Worm (Caenorhabditis elegans) whole organism, L2 larva: ENCODE results near the gene W08E12.5.

Experiments
- C34F6.9 ChIP-seq: fragments of 150-350 bp; optimal IDR thresholded peaks from 2 replicates; lab custom pipeline; 2014; ENCODE audit warnings: missing biosample characterization, missing genetic modification characterization
- F13H6.1 ChIP-seq: sonication (generic microtip); optimal IDR thresholded peaks from 2 replicates; lab custom pipeline; 2016; ENCODE audit warnings: missing genetic modification characterization, missing compliant biosample characterization
- R02D3.7 ChIP-seq: fragments of 150-350 bp; optimal IDR thresholded peaks from 2 replicates; lab custom pipeline; 2014; ENCODE audit warnings: missing biosample characterization, missing genetic modification characterization
- Y55F3AM.14 ChIP-seq: fragments of 200-800 bp; sonication (Bioruptor generic); optimal IDR thresholded peaks from 2 replicates; lab custom pipeline; 2018; ENCODE audit warnings: mild to moderate bottlenecking, missing genetic modification characterization, missing compliant biosample characterization
- ZK546.5 ChIP-seq: sonication (generic microtip); optimal IDR thresholded peaks from 2 replicates; lab custom pipeline; 2017; ENCODE audit warnings: missing biosample characterization, missing genetic modification characterization
- alr-1 ChIP-seq: fragments of 150-350 bp; optimal IDR thresholded peaks from 2 replicates; lab custom pipeline; 2014; ENCODE audit warnings: missing biosample characterization, missing genetic modification characterization
- aly-2 ChIP-seq: fragments of 150-350 bp; optimal IDR thresholded peaks from 2 replicates; lab custom pipeline; 2014; ENCODE audit warnings: missing biosample characterization, missing genetic modification characterization
- ama-1 ChIP-seq: fragments of 150-350 bp; optimal IDR thresholded peaks from 2 replicates; lab custom pipeline; 2018; ENCODE audit warnings: inconsistent platforms
- blmp-1 ChIP-seq: sonication (generic microtip); optimal IDR thresholded peaks from 2 replicates; lab custom pipeline; 2017; ENCODE audit warnings: missing genetic modification characterization, mild to moderate bottlenecking, missing compliant biosample characterization, antibody characterized with exemption, moderate library complexity; ENCODE audit not compliant: insufficient read depth
- ceh-16 ChIP-seq: fragments of 150-350 bp; optimal IDR thresholded peaks from 2 replicates; lab custom pipeline; 2014; ENCODE audit warnings: missing biosample characterization, missing genetic modification characterization
- ceh-82 ChIP-seq: fragments of 150-350 bp; optimal IDR thresholded peaks from 2 replicates; lab custom pipeline; 2014; ENCODE audit warnings: missing biosample characterization, missing genetic modification characterization
- crh-2 ChIP-seq: sonication (generic microtip); optimal IDR thresholded peaks from 2 replicates; lab custom pipeline; 2017; ENCODE audit warnings: missing biosample characterization, missing genetic modification characterization
- dmd-4 ChIP-seq: sonication (generic microtip); optimal IDR thresholded peaks from 2 replicates; lab custom pipeline; 2017; ENCODE audit warnings: missing biosample characterization, missing genetic modification characterization
- egl-27 ChIP-seq: sonication (generic microtip); optimal IDR thresholded peaks from 3 replicates; lab custom pipeline; 2017; ENCODE audit warnings: missing biosample characterization, missing genetic modification reagents, missing genetic modification characterization
- elt-1 ChIP-seq: fragments of 150-350 bp; optimal IDR thresholded peaks from 2 replicates; lab custom pipeline; 2014; ENCODE audit warnings: missing biosample characterization, missing genetic modification characterization
- elt-3 ChIP-seq: sonication (generic microtip); optimal IDR thresholded peaks from 2 replicates; lab custom pipeline; 2017; ENCODE audit warnings: missing biosample characterization, missing genetic modification characterization
- fos-1 ChIP-seq: fragments of 150-350 bp; optimal IDR thresholded peaks from 2 replicates; lab custom pipeline; 2014; ENCODE audit warnings: missing biosample characterization, missing genetic modification characterization
- gmeb-1 ChIP-seq: fragments of 150-350 bp; optimal IDR thresholded peaks from 2 replicates; lab custom pipeline; 2014; ENCODE audit warnings: missing biosample characterization, missing genetic modification characterization
- lin-11 ChIP-seq: fragments of 150-350 bp; sonication (generic microtip); optimal IDR thresholded peaks from 2 replicates; lab custom pipeline; 2014; ENCODE audit warnings: missing biosample characterization, missing genetic modification characterization, inconsistent platforms, mixed read lengths
- lin-13 ChIP-seq: fragments of 150-350 bp; optimal IDR thresholded peaks from 2 replicates; lab custom pipeline; 2014; ENCODE audit warnings: missing biosample characterization, missing genetic modification reagents, missing genetic modification characterization
- lin-39 ChIP-seq: fragments of 150-350 bp; optimal IDR thresholded peaks from 2 replicates; lab custom pipeline; 2014; ENCODE audit warnings: missing biosample characterization, missing genetic modification reagents, missing genetic modification characterization
- lsy-2 ChIP-seq, 2 experiments: fragments of 150-350 bp in 1 of 2; sonication (generic microtip) in 1 of 2; optimal IDR thresholded peaks; 2 replicates each; lab custom pipeline; 2014 to 2017; ENCODE audit warnings: missing biosample characterization in 2 of 2, missing genetic modification characterization in 2 of 2
- mab-5 ChIP-seq: fragments of 150-350 bp; optimal IDR thresholded peaks from 2 replicates; lab custom pipeline; 2014; ENCODE audit warnings: missing biosample characterization, missing genetic modification characterization
- mbf-1 ChIP-seq: sonication (generic microtip); optimal IDR thresholded peaks from 2 replicates; lab custom pipeline; 2017; ENCODE audit warnings: missing biosample characterization, missing genetic modification characterization
- mdl-1 ChIP-seq, 2 experiments: fragments of 150-350 bp in 1 of 2; sonication (generic microtip) in 1 of 2; optimal IDR thresholded peaks; 2 replicates each; lab custom pipeline; 2017; ENCODE audit warnings: missing biosample characterization in 2 of 2, missing genetic modification characterization in 2 of 2
- nhr-10 ChIP-seq: sonication (generic microtip); optimal IDR thresholded peaks from 2 replicates; lab custom pipeline; 2017; ENCODE audit warnings: missing biosample characterization, missing genetic modification characterization
- nhr-11 ChIP-seq: fragments of 150-350 bp; optimal IDR thresholded peaks from 2 replicates; lab custom pipeline; 2014; ENCODE audit warnings: missing biosample characterization, missing genetic modification characterization
- nhr-12 ChIP-seq: fragments of 150-350 bp; optimal IDR thresholded peaks from 2 replicates; lab custom pipeline; 2014; ENCODE audit warnings: missing biosample characterization, missing genetic modification characterization
- nhr-129 ChIP-seq: fragments of 150-350 bp; optimal IDR thresholded peaks from 2 replicates; lab custom pipeline; 2014; ENCODE audit warnings: missing biosample characterization, missing genetic modification characterization
- nhr-21 ChIP-seq: fragments of 150-350 bp; optimal IDR thresholded peaks from 2 replicates; lab custom pipeline; 2014; ENCODE audit warnings: missing biosample characterization, missing genetic modification characterization
- nhr-23 ChIP-seq: fragments of 150-350 bp; optimal IDR thresholded peaks from 2 replicates; lab custom pipeline; 2014; ENCODE audit warnings: missing biosample characterization, missing genetic modification reagents, missing genetic modification characterization
- nhr-237 ChIP-seq: fragments of 150-350 bp; optimal IDR thresholded peaks from 2 replicates; lab custom pipeline; 2014; ENCODE audit warnings: missing biosample characterization, missing genetic modification characterization
- nhr-25 ChIP-seq: fragments of 150-350 bp; sonication (generic microtip); optimal IDR thresholded peaks from 3 replicates; lab custom pipeline; 2014; ENCODE audit warnings: missing biosample characterization, missing genetic modification characterization
- nhr-6 ChIP-seq: fragments of 150-350 bp; optimal IDR thresholded peaks from 2 replicates; lab custom pipeline; 2014; ENCODE audit warnings: missing biosample characterization, missing genetic modification characterization
- nhr-77 ChIP-seq: fragments of 150-350 bp; optimal IDR thresholded peaks from 2 replicates; lab custom pipeline; 2014; ENCODE audit warnings: missing biosample characterization, missing genetic modification characterization
- peb-1 ChIP-seq: fragments of 150-350 bp; optimal IDR thresholded peaks from 2 replicates; lab custom pipeline; 2014; ENCODE audit warnings: missing biosample characterization, missing genetic modification characterization
- sem-4 ChIP-seq: fragments of 150-350 bp; optimal IDR thresholded peaks from 2 replicates; lab custom pipeline; 2014; ENCODE audit warnings: missing biosample characterization, missing genetic modification reagents, missing genetic modification characterization
- skn-1 ChIP-seq: sonication (generic microtip); optimal IDR thresholded peaks from 2 replicates; lab custom pipeline; 2017; ENCODE audit warnings: missing biosample characterization, missing genetic modification characterization
- sma-3 ChIP-seq: sonication (generic microtip); optimal IDR thresholded peaks from 2 replicates; lab custom pipeline; 2016; ENCODE audit warnings: missing genetic modification reagents, missing genetic modification characterization, missing compliant biosample characterization
- sma-9 ChIP-seq, 2 experiments: fragments of 150-350 bp in 1 of 2; sonication (generic microtip) in 1 of 2; optimal IDR thresholded peaks; 2 replicates each; lab custom pipeline; 2014 to 2016; ENCODE audit warnings: missing genetic modification characterization in 2 of 2, mild to moderate bottlenecking in 1 of 2, missing biosample characterization in 1 of 2, missing compliant biosample characterization in 1 of 2, missing genetic modification reagents in 1 of 2, moderate library complexity in 1 of 2
- snpc-4 ChIP-seq: fragments of 150-350 bp; optimal IDR thresholded peaks from 2 replicates; lab custom pipeline; 2014; ENCODE audit warnings: missing biosample characterization, missing genetic modification characterization
- unc-39 ChIP-seq: fragments of 150-350 bp; optimal IDR thresholded peaks from 2 replicates; lab custom pipeline; 2014; ENCODE audit warnings: missing biosample characterization, missing genetic modification characterization
- unc-55 ChIP-seq: fragments of 150-350 bp; sonication (generic microtip); optimal IDR thresholded peaks from 3 replicates; lab custom pipeline; 2014; ENCODE audit warnings: missing biosample characterization, missing genetic modification reagents, missing genetic modification characterization
- unc-62 ChIP-seq: fragments of 150-350 bp; optimal IDR thresholded peaks from 2 replicates; lab custom pipeline; 2014; ENCODE audit warnings: missing biosample characterization, missing genetic modification reagents, missing genetic modification characterization
- zag-1 ChIP-seq: fragments of 150-350 bp; optimal IDR thresholded peaks from 2 replicates; lab custom pipeline; 2014; ENCODE audit warnings: missing biosample characterization, missing genetic modification characterization
- ztf-1 ChIP-seq: fragments of 200-800 bp; sonication (Bioruptor generic); conservative IDR thresholded peaks from 2 replicates; pipeline ENCODE4 v1.3.6; 2022; ENCODE audit warnings: missing genetic modification characterization, missing compliant biosample characterization
- ztf-11 ChIP-seq: sonication (generic microtip); optimal IDR thresholded peaks from 2 replicates; lab custom pipeline; 2017; ENCODE audit warnings: missing biosample characterization, missing genetic modification characterization
- ztf-4 ChIP-seq: fragments of 150-350 bp; optimal IDR thresholded peaks from 2 replicates; lab custom pipeline; 2014; ENCODE audit warnings: missing biosample characterization, missing genetic modification characterization

Gene W08E12.5

ce11 chrIV:3308885-3309284 is 8.3 kb downstream of the W08E12.5 start:
- TF ChIP-seq lin-39, result no peak
- TF ChIP-seq unc-55 (GFP tag; lab: Kevin White, UChicago), result no peak
- TF ChIP-seq ama-1 (lab: Kevin White, UChicago), result no peak
- TF ChIP-seq elt-1 (tag; lab: Kevin White, UChicago), result no peak
- no peak for TF ChIP-seq aly-2 (tag; lab: Kevin White, UChicago)
- TF ChIP-seq zag-1 (tag; lab: Kevin White, UChicago), result no peak
- TF ChIP-seq F13H6.1, result peak; percentile 28
- no peak for TF ChIP-seq skn-1 (tag; lab: Kevin White, UChicago)

- peak; percentile 41 for TF ChIP-seq sma-9 (GFP tag; optimal IDR thresholded peaks at IDR 0.05; lab: Kevin White, UChicago)
- TF ChIP-seq sma-9 (tag; optimal IDR thresholded peaks at IDR 0.05; lab: Kevin White, UChicago), result no peak
- TF ChIP-seq unc-39, result no peak
These were observed 10.1 kb downstream of the W08E12.5 start for ce11 chrIV:3310662-3311219.

- TF ChIP-seq sem-4 (no peak), fos-1 (peak; percentile 21), nhr-129 (tag; lab: Kevin White, UChicago) (peak; percentile 32), nhr-11 (tag; lab: Kevin White, UChicago) (no peak), crh-2 (tag; lab: Kevin White, UChicago) (peak; percentile 13), unc-55 (GFP tag; lab: Kevin White, UChicago) (peak; percentile 63), peb-1 (tag; lab: Kevin White, UChicago) (no peak), alr-1 (tag; lab: Kevin White, UChicago) (no peak), ama-1 (lab: Kevin White, UChicago) (no peak), nhr-10 (tag; lab: Kevin White, UChicago) (no peak), nhr-12 (tag; lab: Kevin White, UChicago) (no peak), lsy-2 (tag; optimal IDR thresholded peaks at IDR 0.05; lab: Kevin White, UChicago) (peak; percentile 51 to 77), gmeb-1 (tag; lab: Kevin White, UChicago) (peak; percentile 64), ztf-11 (tag; lab: Kevin White, UChicago) (no peak), nhr-23 (tag; lab: Kevin White, UChicago) (no peak), skn-1 (tag; lab: Kevin White, UChicago) (no peak), ceh-16 (tag; lab: Kevin White, UChicago) (no peak), nhr-237 (tag; lab: Kevin White, UChicago) (no peak), lin-11 (no peak), ceh-82 (tag; lab: Kevin White, UChicago) (no peak), ztf-1 (no peak), mab-5 (peak; percentile 32), sma-3 (GFP tag; lab: Kevin White, UChicago) (peak; percentile 78), dmd-4 (tag; lab: Kevin White, UChicago) (no peak), zag-1 (tag; lab: Kevin White, UChicago) (no peak), mbf-1 (no peak), nhr-21 (tag; lab: Kevin White, UChicago) (peak; percentile 58), aly-2 (tag; lab: Kevin White, UChicago) (no peak), R02D3.7 (tag; lab: Kevin White, UChicago) (no peak), unc-62 (GFP tag; lab: Kevin White, UChicago) (no peak), blmp-1 (tag; lab: Kevin White, UChicago) (peak; percentile 18), ZK546.5 (no peak), mdl-1 (tag; optimal IDR thresholded peaks at IDR 0.05; lab: Kevin White, UChicago) (peak in 1 of 2 experiments; percentile 63), F13H6.1 (peak; percentile 64), elt-1 (tag; lab: Kevin White, UChicago) (no peak), C34F6.9 (peak; percentile 69), sma-9 (GFP tag; optimal IDR thresholded peaks at IDR 0.05; lab: Kevin White, UChicago) (peak; percentile 43), sma-9 (tag; optimal IDR thresholded peaks at IDR 0.05; lab: Kevin White, UChicago) (no peak), nhr-25 (tag; lab: Kevin White, UChicago) (peak; percentile 54), Y55F3AM.14 (GFP tag; lab: Kevin White, UChicago) (no peak), nhr-77 (tag; lab: Kevin White, UChicago) (no peak), elt-3 (tag; lab: Kevin White, UChicago) (no peak), egl-27 (tag; lab: Kevin White, UChicago) (no peak), ztf-4 (no peak), lin-39 (no peak), lin-13 (GFP tag; lab: Kevin White, UChicago) (peak; percentile 44), nhr-6 (tag; lab: Kevin White, UChicago) (no peak), snpc-4 (tag; lab: Kevin White, UChicago) (no peak), unc-39 (no peak)
- TF ChIP-seq, all 48 proteins: peak for 16
These were observed 10.7 kb downstream of the W08E12.5 start, which contains the start of gene zip-11 for ce11 chrIV:3311243-3311642. zip-11 (plus strand) TSS chrIV:3311276.
